Fruit fly (Drosophila melanogaster): ENCODE measurements around the gene CG14316.
A peak's percentile ranks its signal among the peaks of the same experiment; 100 is the strongest.

CG14316 gene

DNA sequence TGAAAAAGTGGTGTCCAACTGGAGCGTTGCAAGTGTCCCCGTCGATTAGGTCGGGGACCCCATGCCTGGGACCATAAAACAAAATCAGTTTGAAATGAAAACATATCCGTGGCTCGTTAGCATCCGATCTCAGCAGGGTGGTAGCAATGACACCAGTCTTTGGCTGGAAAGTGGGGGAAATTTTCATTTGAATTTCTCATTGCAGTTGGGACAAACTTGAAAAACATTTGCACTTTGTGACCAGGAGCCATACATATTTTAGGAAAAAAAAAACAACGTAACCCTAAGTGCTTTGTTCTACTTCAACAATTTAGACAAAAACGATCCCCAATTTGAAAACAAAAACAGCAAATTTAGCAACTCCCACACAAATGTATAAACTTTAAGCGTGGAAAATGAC lies at the start of gene CG14316:
Gene CG14316, plus strand, starts transcription at position 301 of the 400 bp plus-strand sequence.
- TF ChIP-seq CG3032 (tag; optimal IDR thresholded peaks at IDR 0.05) (no peak), dac (GFP tag; optimal IDR thresholded peaks at IDR 0.05) (no peak), fd85E (GFP tag; optimal IDR thresholded peaks at IDR 0.05) (no peak), dsx (GFP tag; optimal IDR thresholded peaks at IDR 0.05; ENCODE audit: poor library complexity, severe bottlenecking) (no peak), Sox15 (GFP tag; optimal IDR thresholded peaks at IDR 0.05) (no peak), Blimp-1 (GFP tag; optimal IDR thresholded peaks at IDR 0.05) (no peak), CG11762 (GFP tag; optimal IDR thresholded peaks at IDR 0.05; ENCODE audit: insufficient read depth) (no peak), Smox (GFP tag; optimal IDR thresholded peaks at IDR 0.05) (no peak), CG6163 (GFP tag; IDR thresholded peaks at IDR 0.05) (no peak), fd59A (GFP tag; optimal IDR thresholded peaks at IDR 0.05) (no peak), Gug (GFP tag; IDR thresholded peaks at IDR 0.05) (no peak), OdsH (GFP tag; optimal IDR thresholded peaks at IDR 0.05) (no peak), net (GFP tag; optimal IDR thresholded peaks at IDR 0.05) (no peak), Sox14 (GFP tag; optimal IDR thresholded peaks at IDR 0.05) (no peak), CG15336 (GFP tag; IDR thresholded peaks at IDR 0.05) (no peak), Eip78C (GFP tag) (no peak)

DNA sequence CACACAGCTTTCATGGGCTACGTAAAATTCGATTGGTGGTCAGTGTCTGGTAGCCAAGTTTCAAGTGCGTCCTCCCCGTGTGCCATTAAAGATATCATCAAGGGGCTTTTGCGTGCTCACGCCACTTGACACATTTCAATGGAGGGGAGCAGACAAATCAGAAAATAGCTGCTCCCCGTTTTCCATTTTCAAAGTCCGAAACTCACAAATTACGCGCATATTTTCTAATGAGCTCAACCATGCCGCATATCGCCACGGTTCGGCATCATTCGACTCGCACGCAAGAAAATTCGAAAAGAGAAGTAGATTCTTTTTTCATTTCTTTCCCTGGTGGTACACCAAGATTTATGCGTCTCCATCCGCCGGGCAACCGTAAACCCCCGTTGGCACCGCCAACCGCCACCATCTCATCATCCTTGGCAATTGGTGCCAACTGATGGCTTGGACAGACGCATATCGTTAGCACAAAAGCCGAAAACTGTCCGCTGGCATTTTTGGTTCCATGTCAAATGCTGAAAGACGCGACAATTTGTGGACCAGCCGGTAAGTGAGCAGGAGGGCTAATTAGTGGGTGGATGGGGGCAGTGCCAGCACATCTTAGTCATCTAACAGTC lies 48.6 kb upstream of the CG14316 start:
- no peak for TF ChIP-seq Eip93F (GFP tag; optimal IDR thresholded peaks at IDR 0.05)
- no peak for TF ChIP-seq CG6792 (GFP tag; optimal IDR thresholded peaks at IDR 0.05)
- no peak for TF ChIP-seq Sox14 (GFP tag; optimal IDR thresholded peaks at IDR 0.05)
- no peak for TF ChIP-seq eg (GFP tag; IDR thresholded peaks at IDR 0.05)
- no peak for TF ChIP-seq vri (GFP tag; optimal IDR thresholded peaks at IDR 0.05)
- TF ChIP-seq Met (GFP tag; optimal IDR thresholded peaks at IDR 0.05) = no peak
- TF ChIP-seq Blimp-1 (GFP tag; optimal IDR thresholded peaks at IDR 0.05) = no peak
- no peak for TF ChIP-seq CG34406 (GFP tag; optimal IDR thresholded peaks at IDR 0.05)
- TF ChIP-seq CG6854 (GFP tag; optimal IDR thresholded peaks at IDR 0.05) = no peak
- no peak for TF ChIP-seq dsx (GFP tag; optimal IDR thresholded peaks at IDR 0.05; ENCODE audit: poor library complexity, severe bottlenecking)
- TF ChIP-seq Gug (GFP tag; IDR thresholded peaks at IDR 0.05) = no peak
- TF ChIP-seq Ets96B (tag; optimal IDR thresholded peaks at IDR 0.05) = no peak
- TF ChIP-seq Smox (GFP tag; optimal IDR thresholded peaks at IDR 0.05) = no peak
- no peak for TF ChIP-seq CG6276 (GFP tag; optimal IDR thresholded peaks at IDR 0.05)
- TF ChIP-seq acj6 (GFP tag; optimal IDR thresholded peaks at IDR 0.05) = no peak
- TF ChIP-seq Hr4 (GFP tag; optimal IDR thresholded peaks at IDR 0.05) = no peak
- no peak for TF ChIP-seq CG10669 (GFP tag; optimal IDR thresholded peaks at IDR 0.05)
- no peak for TF ChIP-seq CG1621 (tag; optimal IDR thresholded peaks at IDR 0.05)

DNA sequence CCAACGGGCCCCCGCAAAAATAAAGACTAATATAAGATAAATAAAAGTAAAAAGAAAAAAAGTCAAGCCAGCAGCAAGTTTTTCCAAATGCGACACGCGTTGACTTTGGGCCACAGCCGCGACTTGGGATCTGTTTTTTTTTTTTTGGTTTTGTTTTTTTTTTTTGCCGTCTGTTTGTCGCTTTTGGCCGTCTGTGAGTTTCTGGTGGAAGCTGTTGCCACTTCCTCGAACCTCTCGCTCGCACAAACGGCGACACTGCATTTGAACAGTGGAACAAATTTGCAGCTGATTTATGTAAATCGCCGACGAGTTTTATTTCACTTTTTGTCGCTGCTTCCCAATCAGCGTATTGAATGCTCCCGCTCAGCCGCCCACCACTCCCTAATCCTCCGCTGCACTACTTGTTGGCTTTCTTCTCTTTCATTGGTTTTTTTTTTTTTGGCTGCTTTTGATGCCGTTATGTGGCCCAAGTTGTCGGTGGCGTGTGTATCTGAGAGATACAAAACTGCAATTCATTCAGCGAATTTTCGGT lies 47.6 kb upstream of the CG14316 start:
- TF ChIP-seq CG32006 (GFP tag; optimal IDR thresholded peaks at IDR 0.05) (peak; percentile 14), spab (GFP tag; optimal IDR thresholded peaks at IDR 0.05) (no peak), CG6276 (GFP tag; optimal IDR thresholded peaks at IDR 0.05) (peak; percentile 31), Sox15 (GFP tag; optimal IDR thresholded peaks at IDR 0.05) (no peak), CG6163 (GFP tag; IDR thresholded peaks at IDR 0.05) (peak; percentile 46; the same call in 1 of the 3 replicates), vri (GFP tag; optimal IDR thresholded peaks at IDR 0.05) (no peak), Sox14 (GFP tag; optimal IDR thresholded peaks at IDR 0.05) (no peak), fd59A (GFP tag; optimal IDR thresholded peaks at IDR 0.05) (no peak), CG6808 (GFP tag; optimal IDR thresholded peaks at IDR 0.05) (no peak), eg (GFP tag; IDR thresholded peaks at IDR 0.05) (peak; percentile 67; the same call in 2 of the 3 replicates), CG8632 (GFP tag; optimal IDR thresholded peaks at IDR 0.05) (no peak), Smox (GFP tag; optimal IDR thresholded peaks at IDR 0.05) (no peak), CG1621 (tag; optimal IDR thresholded peaks at IDR 0.05) (no peak), CG8119 (GFP tag; IDR thresholded peaks at IDR 0.05) (peak; percentile 72), Eip75B (GFP tag; optimal IDR thresholded peaks at IDR 0.05) (no peak), Ets96B (tag; optimal IDR thresholded peaks at IDR 0.05) (no peak), CG7368 (GFP tag; optimal IDR thresholded peaks at IDR 0.05) (no peak), Eip78C (GFP tag) (peak; percentile 25), CG15336 (GFP tag; IDR thresholded peaks at IDR 0.05) (peak; percentile 50)
